Worm (Caenorhabditis elegans) whole organism, L4 larva: ENCODE measurements around the gene srx-87.
A peak's percentile ranks its signal among the peaks of the same experiment; 100 is the strongest.

Experiments used
- D1046.2 ChIP-seq: fragments of 200-800 bp; sonication (Bioruptor generic); IDR thresholded peaks from 2 replicates; pipeline ENCODE4 v1.3.6; 2022; ENCODE audit warnings: missing genetic modification characterization, missing compliant biosample characterization
- F44E2.7 ChIP-seq: fragments of 200-800 bp; sonication (Bioruptor generic); IDR thresholded peaks from 2 replicates; pipeline ENCODE4 v2.1.2; 2022; ENCODE audit warnings: missing genetic modification characterization, missing compliant biosample characterization
- Y48G9A.11 ChIP-seq: fragments of 200-800 bp; sonication (Bioruptor generic); IDR thresholded peaks from 2 replicates; pipeline ENCODE4 v1.3.6; 2022; ENCODE audit warnings: missing genetic modification reagents, missing genetic modification characterization, missing compliant biosample characterization
- Y5F2A.4 ChIP-seq: fragments of 200-800 bp; sonication (Bioruptor generic); optimal IDR thresholded peaks from 2 replicates; lab custom pipeline; 2018; ENCODE audit warnings: mild to moderate bottlenecking, missing genetic modification characterization, missing compliant biosample characterization
- aha-1 ChIP-seq: fragments of 150-350 bp; peaks from one replicate; lab custom pipeline; 2014; ENCODE audit warnings: missing biosample characterization, missing genetic modification characterization
- attf-4 ChIP-seq: sonication (generic microtip); optimal IDR thresholded peaks from 3 replicates; lab custom pipeline; 2017; ENCODE audit warnings: missing biosample characterization, missing genetic modification characterization
- daf-16 ChIP-seq, 3 experiments: sonication (generic microtip); optimal IDR thresholded peaks; 2 replicates each; lab custom pipeline; 2016 to 2017; ENCODE audit warnings: missing genetic modification characterization in 3 of 3, missing genetic modification reagents in 3 of 3, mild to moderate bottlenecking in 2 of 3, missing compliant biosample characterization in 2 of 3, missing biosample characterization in 1 of 3, moderate library complexity in 1 of 3
- dmd-9 ChIP-seq: fragments of 200-800 bp; sonication (Bioruptor generic); IDR thresholded peaks from 2 replicates; pipeline ENCODE4 v1.3.6; 2022; ENCODE audit warnings: missing genetic modification reagents, missing genetic modification characterization, missing compliant biosample characterization
- gei-8 ChIP-seq: fragments of 200-800 bp; sonication (Bioruptor generic); optimal IDR thresholded peaks from 2 replicates; lab custom pipeline; 2018; ENCODE audit warnings: mild to moderate bottlenecking, missing genetic modification characterization, missing compliant biosample characterization
- hlh-11 ChIP-seq: fragments of 200-800 bp; sonication (Bioruptor generic); optimal IDR thresholded peaks from 2 replicates; lab custom pipeline; 2018; ENCODE audit warnings: mild to moderate bottlenecking, missing genetic modification characterization, missing compliant biosample characterization
- hlh-30 ChIP-seq: sonication (generic microtip); optimal IDR thresholded peaks from 2 replicates; lab custom pipeline; 2017; ENCODE audit warnings: antibody characterized with exemption, mild to moderate bottlenecking, missing genetic modification characterization, missing compliant biosample characterization; ENCODE audit not compliant: insufficient read depth
- hmg-1.1 ChIP-seq: fragments of 200-800 bp; sonication (Bioruptor generic); IDR thresholded peaks from 2 replicates; pipeline ENCODE4 v1.3.6; 2022; ENCODE audit warnings: missing genetic modification reagents, missing genetic modification characterization, missing compliant biosample characterization
- lin-1 ChIP-seq: fragments of 200-800 bp; sonication (Bioruptor generic); IDR thresholded peaks from 2 replicates; pipeline ENCODE4 v1.3.6; 2022; ENCODE audit warnings: missing genetic modification reagents, missing genetic modification characterization, missing compliant biosample characterization
- lin-15B ChIP-seq: fragments of 150-350 bp; sonication (generic microtip); optimal IDR thresholded peaks from 3 replicates; lab custom pipeline; 2014; ENCODE audit warnings: missing biosample characterization, missing genetic modification characterization
- madf-5 ChIP-seq, 2 experiments: fragments of 200-800 bp; sonication (Bioruptor generic); IDR thresholded peaks; 2 replicates each; pipeline ENCODE4 v1.3.6; 2022; ENCODE audit warnings: missing compliant biosample characterization in 2 of 2, missing genetic modification characterization in 2 of 2
- nhr-10 ChIP-seq: fragments of 150-350 bp; optimal IDR thresholded peaks from 2 replicates; lab custom pipeline; 2014; ENCODE audit warnings: missing biosample characterization, missing genetic modification characterization
- nhr-11 ChIP-seq: fragments of 150-350 bp; optimal IDR thresholded peaks from 2 replicates; lab custom pipeline; 2014; ENCODE audit warnings: missing biosample characterization, missing genetic modification characterization
- nhr-111 ChIP-seq: fragments of 200-800 bp; sonication (Bioruptor generic); optimal IDR thresholded peaks from 2 replicates; lab custom pipeline; 2018; ENCODE audit warnings: mild to moderate bottlenecking, missing genetic modification characterization, missing compliant biosample characterization
- nhr-25 ChIP-seq: sonication (generic microtip); optimal IDR thresholded peaks from 2 replicates; lab custom pipeline; 2017; ENCODE audit warnings: missing genetic modification characterization, mild to moderate bottlenecking, missing compliant biosample characterization, antibody characterized with exemption, moderate library complexity, borderline replicate concordance; ENCODE audit not compliant: insufficient read depth
- nhr-28 ChIP-seq: fragments of 150-350 bp; optimal IDR thresholded peaks from 2 replicates; lab custom pipeline; 2014; ENCODE audit warnings: missing biosample characterization, missing genetic modification characterization
- nhr-41 ChIP-seq: fragments of 200-800 bp; sonication (Bioruptor generic); IDR thresholded peaks from 2 replicates; pipeline ENCODE4 v1.3.6; 2022; ENCODE audit warnings: missing genetic modification reagents, missing genetic modification characterization, missing compliant biosample characterization
- nhr-42 ChIP-seq: fragments of 200-800 bp; sonication (Bioruptor generic); IDR thresholded peaks from 2 replicates; pipeline ENCODE4 v1.3.6; 2022; ENCODE audit warnings: missing genetic modification characterization, missing compliant biosample characterization
- nhr-48 ChIP-seq: sonication (generic microtip); optimal IDR thresholded peaks from 2 replicates; lab custom pipeline; 2016; ENCODE audit warnings: mild to moderate bottlenecking, missing genetic modification characterization, missing compliant biosample characterization
- nhr-6 ChIP-seq: fragments of 150-350 bp; optimal IDR thresholded peaks from 2 replicates; lab custom pipeline; 2014; ENCODE audit warnings: missing biosample characterization, missing genetic modification characterization
- pha-4 ChIP-seq, 2 experiments: fragments of 150-350 bp in 1 of 2; fragments of 200-800 bp in 1 of 2; sonication (Bioruptor generic) in 1 of 2; IDR thresholded peaks in 1 of 2; optimal IDR thresholded peaks in 1 of 2; 2 replicates each; pipeline versions ENCODE4 v1.3.6 to Lab custom; 2014 to 2022; ENCODE audit warnings: missing genetic modification characterization in 2 of 2, missing genetic modification reagents in 2 of 2, missing biosample characterization in 1 of 2, missing compliant biosample characterization in 1 of 2
- pqm-1 ChIP-seq: sonication (generic microtip); optimal IDR thresholded peaks from 2 replicates; lab custom pipeline; 2017; ENCODE audit warnings: missing biosample characterization, missing genetic modification characterization
- saeg-2 ChIP-seq: fragments of 200-800 bp; sonication (Bioruptor generic); IDR thresholded peaks from 2 replicates; pipeline ENCODE4 v1.3.6; 2022; ENCODE audit warnings: missing genetic modification reagents, missing genetic modification characterization, missing compliant biosample characterization
- skn-1 ChIP-seq: fragments of 150-350 bp; optimal IDR thresholded peaks from 2 replicates; lab custom pipeline; 2014; ENCODE audit warnings: missing biosample characterization, missing genetic modification characterization
- snpc-1.2 ChIP-seq: fragments of 200-800 bp; sonication (Bioruptor generic); IDR thresholded peaks from 2 replicates; pipeline ENCODE4 v1.3.6; 2022; ENCODE audit warnings: missing genetic modification reagents, missing genetic modification characterization, missing compliant biosample characterization
- snpc-4 ChIP-seq: fragments of 150-350 bp; optimal IDR thresholded peaks from 2 replicates; lab custom pipeline; 2014; ENCODE audit warnings: missing biosample characterization, missing genetic modification characterization
- tra-1 ChIP-seq: fragments of 200-800 bp; sonication (Bioruptor generic); IDR thresholded peaks from 2 replicates; pipeline ENCODE4 v1.3.6; 2022; ENCODE audit warnings: missing genetic modification reagents, missing genetic modification characterization, missing compliant biosample characterization
- unc-62 ChIP-seq, 3 experiments: fragments of 150-350 bp in 1 of 3; sonication (generic microtip); optimal IDR thresholded peaks in 2 of 3; peaks in 1 of 3; 1 replicate in 1 of 3; 2 replicates in 2 of 3; lab custom pipeline; 2014 to 2017; ENCODE audit warnings: missing biosample characterization in 3 of 3, missing genetic modification characterization in 3 of 3, missing genetic modification reagents in 3 of 3, missing genotype in 1 of 3
- vab-7 ChIP-seq: fragments of 200-800 bp; sonication (Bioruptor generic); IDR thresholded peaks from 2 replicates; pipeline ENCODE4 v1.3.6; 2022; ENCODE audit warnings: missing genetic modification reagents, missing genetic modification characterization, missing compliant biosample characterization
- zip-2 ChIP-seq: fragments of 150-350 bp; optimal IDR thresholded peaks from 2 replicates; lab custom pipeline; 2014; ENCODE audit warnings: missing biosample characterization, missing genetic modification characterization
- ztf-7 ChIP-seq: fragments of 150-350 bp; optimal IDR thresholded peaks from 2 replicates; lab custom pipeline; 2014; ENCODE audit warnings: missing biosample characterization, missing genetic modification characterization

Gene srx-87

ce11 chrV:11541284-11541683, 23.4 kb upstream of the srx-87 start (continued):
- TF ChIP-seq gei-8, result peak; percentile 52
- no peak for TF ChIP-seq nhr-111 (GFP tag; lab: Kevin White, UChicago)
- TF ChIP-seq tra-1 (GFP tag; lab: Robert Waterston, UW), result 0 out of 2 replicates have a peak, but pooled peaks have one; percentile 9
- TF ChIP-seq D1046.2 (GFP tag; lab: Robert Waterston, UW), result peak; percentile 82; the same call in 1 of the 2 replicates
- no peak for TF ChIP-seq madf-5 (GFP tag; IDR thresholded peaks at IDR 0.05; lab: Robert Waterston, UW)
- TF ChIP-seq pqm-1 (tag; lab: Kevin White, UChicago), result no peak
- TF ChIP-seq Y5F2A.4, result no peak
- TF ChIP-seq nhr-41 (GFP tag; lab: Robert Waterston, UW), result no peak
- 0 out of 2 replicates have a peak, but pooled peaks have one; percentile 6 for TF ChIP-seq snpc-1.2 (GFP tag; lab: Robert Waterston, UW)
- 0 out of 2 replicates have a peak, but pooled peaks have one; percentile 44 for TF ChIP-seq pha-4 (GFP tag; IDR thresholded peaks at IDR 0.05; lab: Robert Waterston, UW)
- TF ChIP-seq pha-4 (tag; optimal IDR thresholded peaks at IDR 0.05; lab: Kevin White, UChicago), result no peak
- no peak for TF ChIP-seq snpc-4
- TF ChIP-seq zip-2 (tag; lab: Kevin White, UChicago), result no peak
- TF ChIP-seq skn-1 (tag; lab: Kevin White, UChicago), result no peak
- TF ChIP-seq dmd-9, result 0 out of 2 replicates have a peak, but pooled peaks have one; percentile 36
- no peak for TF ChIP-seq nhr-6

- TF ChIP-seq daf-16 (GFP tag; optimal IDR thresholded peaks at IDR 0.05; lab: Kevin White, UChicago) (no peak), daf-16 (tag; optimal IDR thresholded peaks at IDR 0.05; lab: Kevin White, UChicago) (no peak), hmg-1.1 (GFP tag; lab: Robert Waterston, UW) (no peak), unc-62 (GFP tag; optimal IDR thresholded peaks at IDR 0.05 in 1 of 2; lab: Kevin White, UChicago) (peak in 1 of 2 experiments; percentile 71), unc-62 (tag; optimal IDR thresholded peaks at IDR 0.05; lab: Kevin White, UChicago) (no peak), ztf-7 (tag; lab: Kevin White, UChicago) (no peak), nhr-11 (tag; lab: Kevin White, UChicago) (no peak), aha-1 (tag; lab: Kevin White, UChicago) (peak; percentile 49), hlh-30 (peak; percentile 3), nhr-10 (tag; lab: Kevin White, UChicago) (peak; percentile 30), nhr-48 (tag; lab: Kevin White, UChicago) (peak; percentile 66), nhr-42 (GFP tag; lab: Robert Waterston, UW) (no peak), nhr-28 (tag; lab: Kevin White, UChicago) (peak; percentile 4), skn-1 (tag; lab: Kevin White, UChicago) (no peak), hlh-11 (tag; lab: Kevin White, UChicago) (peak; percentile 12), saeg-2 (GFP tag; lab: Robert Waterston, UW) (no peak), nhr-25 (tag; lab: Kevin White, UChicago) (peak; percentile 43), F44E2.7 (GFP tag; lab: Robert Waterston, UW) (no peak)
These were observed 21.1 kb upstream of the srx-87 start, which contains the start of gene F38B7.2 for ce11 chrV:11543564-11543963. Gene F38B7.2 (plus strand): TSS chrV:11543963.

ce11 chrV:11545227-11545626, 19.4 kb upstream of the srx-87 start, which contains the start of gene F38B7.10:
Gene F38B7.10 (plus strand): TSS chrV:11545527.
- TF ChIP-seq aha-1 (tag; lab: Kevin White, UChicago) (peak; percentile 49), attf-4 (tag; lab: Kevin White, UChicago) (no peak), vab-7 (no peak), lin-15B (tag; lab: Kevin White, UChicago) (no peak), nhr-111 (GFP tag; lab: Kevin White, UChicago) (no peak), lin-1 (no peak), Y48G9A.11 (GFP tag; lab: Robert Waterston, UW) (no peak)
